Worm (Caenorhabditis elegans) whole organism, late embryonic: ENCODE data around the gene Y45F3A.8.

Source experiments
- ama-1 ChIP-seq: fragments of 150-350 bp; optimal IDR thresholded peaks from 2 replicates; lab custom pipeline; 2014
- ets-4 ChIP-seq: sonication (generic microtip); optimal IDR thresholded peaks from 2 replicates; lab custom pipeline; 2016; ENCODE audit warnings: missing genetic modification characterization, missing compliant biosample characterization
- hlh-30 ChIP-seq: sonication (generic microtip); optimal IDR thresholded peaks from 2 replicates; lab custom pipeline; 2017; ENCODE audit warnings: antibody characterized with exemption, missing genetic modification characterization, missing compliant biosample characterization; ENCODE audit not compliant: insufficient read depth
- hlh-8 ChIP-seq: sonication (generic microtip); optimal IDR thresholded peaks from 2 replicates; lab custom pipeline; 2016; ENCODE audit warnings: missing genotype, missing genetic modification characterization, missing compliant biosample characterization
- nfya-1 ChIP-seq: sonication (generic microtip); optimal IDR thresholded peaks from 2 replicates; lab custom pipeline; 2017; ENCODE audit warnings: missing genetic modification characterization, mild to moderate bottlenecking, missing compliant biosample characterization, antibody characterized with exemption, moderate library complexity
- pax-1 ChIP-seq: fragments of 150-350 bp; optimal IDR thresholded peaks from 2 replicates; lab custom pipeline; 2014; ENCODE audit warnings: missing biosample characterization, missing genetic modification characterization
- pha-4 ChIP-seq: fragments of 150-350 bp; optimal IDR thresholded peaks from 2 replicates; lab custom pipeline; 2018; ENCODE audit warnings: missing biosample characterization, missing genetic modification reagents, missing genetic modification characterization
- sox-4 ChIP-seq: sonication (generic microtip); optimal IDR thresholded peaks from 2 replicates; lab custom pipeline; 2017; ENCODE audit warnings: mild to moderate bottlenecking, missing genetic modification characterization, inconsistent platforms, missing compliant biosample characterization

- TF ChIP-seq pax-1 (tag; lab: Kevin White, UChicago), result no peak
- TF ChIP-seq pha-4 (tag; lab: Kevin White, UChicago), result no peak
- no peak for TF ChIP-seq ets-4 (tag; lab: Kevin White, UChicago)
- TF ChIP-seq hlh-8 (tag; lab: Kevin White, UChicago), result no peak
- TF ChIP-seq sox-4, result no peak
- no peak for TF ChIP-seq nfya-1
- TF ChIP-seq hlh-30 (tag; lab: Kevin White, UChicago), result no peak
- no peak for TF ChIP-seq ama-1 (lab: Kevin White, UChicago)
Measured at ce11 chrIII:10629043-10629442, 36.4 kb upstream of the Y45F3A.8 start, which contains the start of gene swt-4.
